Worm (Caenorhabditis elegans) whole organism, L2 larva: Measurements from ENCODE around the gene atz-1.
"Not testable (repeated sequence)": the region's sequence is repeated elsewhere in the genome, so short reads cannot be mapped to it uniquely, and the experiment has no call there.

Source experiments
- lsy-2 ChIP-seq, 2 experiments: fragments of 150-350 bp in 1 of 2; sonication (generic microtip) in 1 of 2; optimal IDR thresholded peaks; 2 replicates each; lab custom pipeline; 2014 to 2017; ENCODE audit warnings: missing biosample characterization in 2 of 2, missing genetic modification characterization in 2 of 2
- nhr-23 ChIP-seq: fragments of 150-350 bp; optimal IDR thresholded peaks from 2 replicates; lab custom pipeline; 2014; ENCODE audit warnings: missing biosample characterization, missing genetic modification reagents, missing genetic modification characterization
- sma-3 ChIP-seq: sonication (generic microtip); optimal IDR thresholded peaks from 2 replicates; lab custom pipeline; 2016; ENCODE audit warnings: missing genetic modification reagents, missing genetic modification characterization, missing compliant biosample characterization

The atz-1 gene

DNA sequence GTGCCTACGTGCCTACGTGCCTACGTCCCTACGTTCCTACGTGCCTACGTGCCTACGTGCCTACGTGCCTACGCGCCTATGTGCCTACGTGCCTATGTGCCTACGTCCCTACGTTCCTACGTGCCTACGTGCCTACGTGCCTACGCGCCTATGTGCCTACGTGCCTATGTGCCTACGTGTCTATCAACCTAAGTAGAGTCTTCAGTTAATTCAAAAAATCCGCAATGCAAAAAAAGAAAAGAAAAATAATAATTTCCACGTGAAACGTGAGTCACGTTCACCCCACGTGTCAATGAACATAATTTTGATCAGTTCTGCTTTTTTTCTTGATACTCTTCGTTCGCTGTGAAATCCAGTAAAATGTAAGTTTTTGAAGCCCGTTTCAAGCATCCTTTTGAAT lies 49.0 kb downstream of the atz-1 start, which contains the start of gene F19B6.3:
F19B6.3 (plus strand) TSS at position 301 of the 400 bp plus-strand sequence.
- TF ChIP-seq nhr-23 (tag; lab: Kevin White, UChicago); sma-3 (GFP tag; lab: Kevin White, UChicago); lsy-2 (tag; optimal IDR thresholded peaks at IDR 0.05; lab: Kevin White, UChicago): not testable (repeated sequence)
